Fruit fly (Drosophila melanogaster) Kc167 (cell line): ENCODE measurements around the gene CG13073.

ENCODE experiments used
- h ChIP-seq: fragments of >200 bp; optimal IDR thresholded peaks from 3 replicates; lab custom pipeline; 2018; ENCODE audit warnings: missing external identifiers
- insv ChIP-seq: fragments of >200 bp; optimal IDR thresholded peaks from 3 replicates; lab custom pipeline; 2018; ENCODE audit warnings: missing external identifiers
- ttk ChIP-seq: sonication (Bioruptor generic); optimal IDR thresholded peaks from 2 replicates; lab custom pipeline; 2017; ENCODE audit warnings: missing external identifiers

DNA sequence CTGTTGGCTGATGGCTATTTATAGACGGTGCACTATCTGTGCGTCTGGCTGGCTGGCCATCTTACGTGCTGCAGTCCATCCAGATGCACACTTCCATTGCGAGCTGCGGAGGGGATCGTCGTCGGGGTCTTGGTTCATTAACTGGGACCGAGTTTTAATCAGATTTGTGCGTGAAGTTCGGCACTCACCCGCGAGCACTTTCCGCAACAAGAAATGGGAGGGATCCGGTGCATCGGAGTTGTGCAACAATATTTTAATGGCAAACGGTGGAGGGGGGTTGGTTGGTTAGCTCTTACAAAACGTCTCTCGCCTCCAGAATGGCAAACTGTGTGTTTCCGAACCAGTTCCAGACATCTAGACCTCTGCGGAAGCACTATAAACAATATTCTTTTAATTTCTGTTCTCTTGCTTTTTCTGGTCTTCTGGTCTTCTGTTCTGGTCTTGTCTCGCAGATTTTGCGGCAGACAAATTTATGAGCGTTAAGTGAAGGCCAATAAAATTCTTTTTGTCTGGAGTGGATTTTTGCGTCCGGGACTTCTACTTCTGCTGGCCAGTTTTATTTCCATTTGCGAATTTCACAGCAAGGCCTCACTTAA lies 20.4 kb downstream of the CG13073 start:
- TF ChIP-seq h (lab: Kevin White, UChicago) (no peak), ttk (no peak), insv (lab: Kevin White, UChicago) (no peak)
